Fruit fly (Drosophila melanogaster): Measurements from ENCODE around the gene LManVI.

DNA sequence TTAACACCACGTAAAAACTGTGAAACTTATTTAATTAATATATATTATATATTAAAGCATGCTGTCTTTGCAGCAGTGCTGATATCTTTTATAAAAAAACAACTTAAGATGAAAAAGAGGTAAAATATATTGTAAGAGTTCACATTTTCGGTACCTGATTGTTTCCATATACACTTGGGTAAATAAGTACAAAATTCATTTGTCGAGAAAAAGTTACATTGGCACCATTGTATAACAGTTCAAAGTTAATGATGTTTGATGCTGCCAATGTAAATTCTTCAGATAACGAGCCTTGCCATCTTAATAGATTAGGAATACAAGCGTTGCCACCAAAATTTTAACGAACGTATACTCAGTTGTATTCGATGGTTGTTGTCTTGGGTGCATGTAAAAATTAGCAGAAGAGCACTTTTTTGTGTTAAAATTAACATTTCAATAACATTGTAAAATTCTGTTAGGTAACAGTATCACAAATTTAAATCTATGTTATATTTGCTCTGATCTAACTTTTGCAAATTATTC lies 40.2 kb downstream of the LManVI start:
- TF ChIP-seq CG6854 (GFP tag; optimal IDR thresholded peaks at IDR 0.05), result no peak
- no peak for TF ChIP-seq pdm3 (GFP tag; optimal IDR thresholded peaks at IDR 0.05)
- TF ChIP-seq spab (GFP tag; optimal IDR thresholded peaks at IDR 0.05), result no peak
- TF ChIP-seq Hr4 (GFP tag; optimal IDR thresholded peaks at IDR 0.05), result no peak
- peak; percentile 27 for TF ChIP-seq Eip78C (GFP tag)
- no peak for TF ChIP-seq Lpt (GFP tag; optimal IDR thresholded peaks at IDR 0.05)
- no peak for TF ChIP-seq CG10631 (GFP tag; optimal IDR thresholded peaks at IDR 0.05)
- no peak for TF ChIP-seq OdsH (GFP tag; optimal IDR thresholded peaks at IDR 0.05)
- no peak for TF ChIP-seq Gug (GFP tag; IDR thresholded peaks at IDR 0.05)
- TF ChIP-seq CG31627 (GFP tag; optimal IDR thresholded peaks at IDR 0.05), result no peak
- TF ChIP-seq CG8319 (GFP tag; optimal IDR thresholded peaks at IDR 0.05), result no peak
